Worm (Caenorhabditis elegans): ENCODE measurements around the gene C24H12.6.
"Not testable (repeated sequence)": the region's sequence is repeated elsewhere in the genome, so short reads cannot be mapped to it uniquely, and the experiment has no call there.

C24H12.6 gene

ce11 chrII:456371-456770, 37.7 kb upstream of the C24H12.6 start:
- TF ChIP-seq F10E7.11 (tag; optimal IDR thresholded peaks at IDR 0.05) (no peak), mes-4 (tag; optimal IDR thresholded peaks at IDR 0.05) (no peak), lsl-1 (GFP tag; optimal IDR thresholded peaks at IDR 0.05) (peak; percentile 0)

- not testable (repeated sequence) for TF ChIP-seq F33H1.4 (GFP tag; IDR thresholded peaks at IDR 0.05); Y53G8AR.9 (GFP tag; conservative IDR thresholded peaks at IDR 0.05); sea-2 (GFP tag; IDR thresholded peaks at IDR 0.05)
Observed at ce11 chrII:454646-455045, 36.0 kb upstream of the C24H12.6 start, which contains the start of gene W10D9.1. W10D9.1 (plus strand) TSS chrII:454946.

ce11 chrII:452159-452558, 33.5 kb upstream of the C24H12.6 start:
- TF ChIP-seq F33H1.4 (GFP tag; IDR thresholded peaks at IDR 0.05): peak; percentile 64
- TF ChIP-seq egrh-3 (GFP tag; IDR thresholded peaks at IDR 0.05): peak; percentile 54; the same call in 1 of the 2 replicates

- TF ChIP-seq lin-54 (GFP tag; optimal IDR thresholded peaks at IDR 0.05); ceh-100 (GFP tag; IDR thresholded peaks at IDR 0.05); madf-10 (tag; optimal IDR thresholded peaks at IDR 0.05): not testable (repeated sequence)
Observed at ce11 chrII:441102-441501, 22.4 kb upstream of the C24H12.6 start, which contains the start of gene C24H12.1. C24H12.1 (plus strand) TSS chrII:441402.

ce11 chrII:437279-437678, 18.6 kb upstream of the C24H12.6 start:
- TF ChIP-seq ztf-26 (tag; optimal IDR thresholded peaks at IDR 0.05) (no peak), lag-1 (GFP tag; IDR thresholded peaks at IDR 0.05) (no peak), lin-26 (GFP tag; IDR thresholded peaks at IDR 0.05) (no peak), lsy-27 (tag; optimal IDR thresholded peaks at IDR 0.05; ENCODE audit: borderline replicate concordance, insufficient read depth) (no peak), efl-1 (GFP tag; optimal IDR thresholded peaks at IDR 0.05) (peak; percentile 8), B0336.3 (GFP tag; IDR thresholded peaks at IDR 0.05) (no peak), sea-2 (GFP tag; IDR thresholded peaks at IDR 0.05) (no peak), madf-8 (GFP tag; conservative IDR thresholded peaks at IDR 0.05) (peak; percentile 57; the same call in 1 of the 2 replicates), F52B5.7 (tag; optimal IDR thresholded peaks at IDR 0.05) (no peak), Y56A3A.18 (GFP tag; IDR thresholded peaks at IDR 0.05) (no peak), aptf-2 (GFP tag; conservative IDR thresholded peaks at IDR 0.05) (no peak), xnd-1 (tag; optimal IDR thresholded peaks at IDR 0.05) (peak; percentile 58), F23B12.7 (tag; optimal IDR thresholded peaks at IDR 0.05; ENCODE audit: insufficient read depth) (no peak), ztf-22 (GFP tag; optimal IDR thresholded peaks at IDR 0.05) (no peak), ztf-25 (GFP tag; IDR thresholded peaks at IDR 0.05) (no peak), ama-1 (optimal IDR thresholded peaks at IDR 0.05) (no peak), ama-1 (GFP tag; optimal IDR thresholded peaks at IDR 0.05) (no peak), dpff-1 (tag; optimal IDR thresholded peaks at IDR 0.05) (no peak), ceh-79 (tag; optimal IDR thresholded peaks at IDR 0.05) (no peak), hsf-1 (GFP tag; IDR thresholded peaks at IDR 0.05) (peak; percentile 87), ztf-28 (GFP tag; IDR thresholded peaks at IDR 0.05) (no peak), nfyb-1 (GFP tag; IDR thresholded peaks at IDR 0.05) (no peak), dpl-1 (GFP tag; optimal IDR thresholded peaks at IDR 0.05) (no peak), ekl-4 (GFP tag; IDR thresholded peaks at IDR 0.05) (no peak), snpc-1.1 (tag; optimal IDR thresholded peaks at IDR 0.05; ENCODE audit: insufficient read depth) (no peak), lsl-1 (GFP tag; optimal IDR thresholded peaks at IDR 0.05) (no peak), rpc-1 (optimal IDR thresholded peaks at IDR 0.05) (no peak), rpc-1 (tag; optimal IDR thresholded peaks at IDR 0.05) (no peak), unc-62 (GFP tag; optimal IDR thresholded peaks at IDR 0.05) (no peak), nhr-80 (tag; optimal IDR thresholded peaks at IDR 0.05) (no peak), C06A6.2 (GFP tag; conservative IDR thresholded peaks at IDR 0.05) (no peak)
